Worm (Caenorhabditis elegans): ENCODE measurements around the gene nse-4.

Gene nse-4

DNA sequence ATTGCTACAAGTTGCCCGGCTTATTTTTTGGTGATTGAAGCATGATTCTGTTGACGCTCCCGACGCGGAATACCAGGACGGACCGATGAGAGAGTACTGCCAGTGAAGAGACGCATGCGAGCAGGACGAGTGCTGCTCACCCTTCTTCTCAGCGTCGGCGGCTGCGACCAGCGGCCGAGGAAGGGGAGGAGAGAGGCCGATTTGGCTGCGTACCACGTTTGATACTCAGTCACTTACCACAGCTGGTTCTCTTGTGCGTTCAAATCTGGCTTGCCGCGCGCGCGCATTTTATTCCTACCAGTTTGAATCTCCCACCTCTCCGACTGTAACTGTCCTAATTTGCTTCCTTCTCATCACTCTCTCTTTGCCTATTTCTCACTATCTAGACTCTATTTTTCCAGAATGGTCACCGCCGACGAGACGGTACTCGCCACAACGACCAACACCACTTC lies 43.6 kb downstream of the nse-4 start, which contains the start of gene mep-1 (continued):
- TF ChIP-seq tbx-2 (tag; optimal IDR thresholded peaks at IDR 0.05) = peak; percentile 33
- peak; percentile 20 for TF ChIP-seq ama-1 (optimal IDR thresholded peaks at IDR 0.05)
- TF ChIP-seq pag-3 (tag; optimal IDR thresholded peaks at IDR 0.05; ENCODE audit: borderline replicate concordance, insufficient read depth) = no peak
- no peak for TF ChIP-seq jun-1 (tag; optimal IDR thresholded peaks at IDR 0.05)
- TF ChIP-seq ztf-11 (tag; optimal IDR thresholded peaks at IDR 0.05) = peak in 1 of 2 experiments; percentile 49
- TF ChIP-seq snu-23 (GFP tag; optimal IDR thresholded peaks at IDR 0.05) = peak; percentile 75
- TF ChIP-seq blmp-1 (tag; optimal IDR thresholded peaks at IDR 0.05) = no peak
- TF ChIP-seq nhr-71 (tag; optimal IDR thresholded peaks at IDR 0.05) = peak; percentile 73
- no peak for TF ChIP-seq irx-1 (tag; optimal IDR thresholded peaks at IDR 0.05)
- no peak for TF ChIP-seq nhr-237 (tag; optimal IDR thresholded peaks at IDR 0.05)
- TF ChIP-seq grh-1 (GFP tag; IDR thresholded peaks at IDR 0.05) = no peak
- TF ChIP-seq fkh-10 (GFP tag; optimal IDR thresholded peaks at IDR 0.05) = no peak
- peak; percentile 63 for TF ChIP-seq nhr-47 (tag; optimal IDR thresholded peaks at IDR 0.05)
- TF ChIP-seq nhr-85 (tag) = no peak
- TF ChIP-seq tlp-1 (tag; optimal IDR thresholded peaks at IDR 0.05) = no peak
- TF ChIP-seq dsc-1 (tag; optimal IDR thresholded peaks at IDR 0.05) = peak; percentile 47
- no peak; the same call in 1 of the 2 replicates for TF ChIP-seq mab-9 (GFP tag; IDR thresholded peaks at IDR 0.05)
- TF ChIP-seq rnt-1 (tag; optimal IDR thresholded peaks at IDR 0.05) = peak; percentile 87
- TF ChIP-seq ces-1 (GFP tag; optimal IDR thresholded peaks at IDR 0.05) = no peak
- peak; percentile 66 for TF ChIP-seq skn-1 (tag; optimal IDR thresholded peaks at IDR 0.05)
- TF ChIP-seq lin-39 (tag; optimal IDR thresholded peaks at IDR 0.05) = no peak
- no peak for TF ChIP-seq nhr-12 (tag; optimal IDR thresholded peaks at IDR 0.05)
- peak; percentile 14 to 77 (median 57) for TF ChIP-seq ceh-82 (tag; optimal IDR thresholded peaks at IDR 0.05)
- peak; percentile 42 for TF ChIP-seq F16B12.6 (tag; optimal IDR thresholded peaks at IDR 0.05)
- no peak for TF ChIP-seq nhr-28 (tag; optimal IDR thresholded peaks at IDR 0.05)
- peak; percentile 42 for TF ChIP-seq C16A3.4 (tag; optimal IDR thresholded peaks at IDR 0.05)
- TF ChIP-seq mdl-1 (tag; optimal IDR thresholded peaks at IDR 0.05) = peak in 1 of 2 experiments; percentile 32
- TF ChIP-seq mef-2 (tag; optimal IDR thresholded peaks at IDR 0.05) = peak; percentile 20
- peak; percentile 91 for TF ChIP-seq lin-14 (GFP tag; optimal IDR thresholded peaks at IDR 0.05)
- TF ChIP-seq hlh-4 (tag; optimal IDR thresholded peaks at IDR 0.05) = no peak
- no peak for TF ChIP-seq ceh-8 (GFP tag; optimal IDR thresholded peaks at IDR 0.05)
- peak; percentile 51 to 76 for TF ChIP-seq lin-35 (GFP tag; optimal IDR thresholded peaks at IDR 0.05)

DNA sequence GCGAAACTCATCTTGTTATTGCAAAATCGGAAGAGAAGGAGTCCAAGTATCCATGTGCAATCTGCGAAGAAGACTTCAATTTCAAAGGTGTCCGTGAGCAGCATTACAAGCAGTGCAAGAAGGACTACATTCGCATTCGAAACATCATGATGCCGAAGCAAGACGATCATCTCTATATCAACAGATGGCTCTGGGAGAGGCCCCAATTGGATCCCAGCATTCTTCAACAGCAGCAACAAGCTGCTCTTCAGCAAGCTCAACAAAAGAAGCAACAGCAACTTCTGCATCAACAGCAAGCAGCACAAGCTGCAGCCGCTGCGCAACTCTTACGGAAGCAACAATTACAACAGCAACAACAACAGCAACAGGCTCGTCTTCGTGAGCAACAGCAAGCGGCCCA lies 45.5 kb downstream of the nse-4 start:
- TF ChIP-seq ztf-11 (tag; optimal IDR thresholded peaks at IDR 0.05) (no peak), nhr-85 (tag) (peak; percentile 50), nhr-76 (tag; optimal IDR thresholded peaks at IDR 0.05) (no peak), egl-27 (tag; optimal IDR thresholded peaks at IDR 0.05) (no peak), ces-1 (GFP tag; optimal IDR thresholded peaks at IDR 0.05) (no peak)

DNA sequence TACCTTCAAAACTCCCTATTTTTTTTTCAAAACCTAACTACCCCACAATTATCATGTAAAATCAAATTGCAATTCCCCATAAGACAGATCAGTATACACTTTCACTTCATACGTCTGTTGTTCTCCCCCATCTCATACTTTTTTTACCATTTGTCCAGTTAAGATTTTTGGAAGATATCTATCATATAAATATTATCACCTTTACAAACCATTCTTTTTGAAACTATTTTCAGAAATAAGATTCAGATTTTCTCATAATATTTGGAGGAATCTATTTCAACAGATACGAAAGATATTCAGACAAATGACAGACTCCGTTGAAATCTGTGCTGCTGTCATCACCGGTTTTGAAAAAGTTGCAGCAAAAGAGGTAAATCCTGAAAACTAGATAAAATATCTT lies 47.1 kb downstream of the nse-4 start, which contains the start of gene M04B2.2:
Gene M04B2.2, plus strand, starts transcription at position 301 of the 400 bp plus-strand sequence.
- TF ChIP-seq ama-1 (optimal IDR thresholded peaks at IDR 0.05) (peak; percentile 47), rnt-1 (tag; optimal IDR thresholded peaks at IDR 0.05) (no peak), nhr-85 (tag) (peak; percentile 12), nhr-47 (tag; optimal IDR thresholded peaks at IDR 0.05) (peak; percentile 20), lin-39 (tag; optimal IDR thresholded peaks at IDR 0.05) (peak; percentile 3), nhr-71 (tag; optimal IDR thresholded peaks at IDR 0.05) (peak; percentile 7), dsc-1 (tag; optimal IDR thresholded peaks at IDR 0.05) (no peak), fos-1 (tag; optimal IDR thresholded peaks at IDR 0.05) (no peak), elt-3 (tag; optimal IDR thresholded peaks at IDR 0.05) (no peak), lir-3 (tag; optimal IDR thresholded peaks at IDR 0.05; ENCODE audit: poor library complexity) (peak; percentile 7), hlh-17 (GFP tag; optimal IDR thresholded peaks at IDR 0.05; ENCODE audit: borderline replicate concordance) (no peak), aly-2 (tag; optimal IDR thresholded peaks at IDR 0.05) (peak; percentile 29)

All from whole organism, L1 larva.